Worm (Caenorhabditis elegans) whole organism, L4/young adult: ENCODE measurements around the gene sru-13.
"Not testable (repeated sequence)": the region's sequence is repeated elsewhere in the genome, so short reads cannot be mapped to it uniquely, and the experiment has no call there.

Experiments used
- W03F9.2 ChIP-seq: fragments of 150-350 bp; optimal IDR thresholded peaks from 2 replicates; lab custom pipeline; 2014; ENCODE audit warnings: missing biosample characterization, missing genetic modification characterization
- dao-5 ChIP-seq: sonication (generic microtip); optimal IDR thresholded peaks from 2 replicates; lab custom pipeline; 2016; ENCODE audit warnings: missing genotype, missing genetic modification characterization, moderate library complexity, missing compliant biosample characterization
- him-1 ChIP-seq: sonication (generic microtip); optimal IDR thresholded peaks from 2 replicates; lab custom pipeline; 2016; ENCODE audit warnings: missing genotype, missing genetic modification reagents, missing genetic modification characterization, missing compliant biosample characterization

Gene sru-13

DNA sequence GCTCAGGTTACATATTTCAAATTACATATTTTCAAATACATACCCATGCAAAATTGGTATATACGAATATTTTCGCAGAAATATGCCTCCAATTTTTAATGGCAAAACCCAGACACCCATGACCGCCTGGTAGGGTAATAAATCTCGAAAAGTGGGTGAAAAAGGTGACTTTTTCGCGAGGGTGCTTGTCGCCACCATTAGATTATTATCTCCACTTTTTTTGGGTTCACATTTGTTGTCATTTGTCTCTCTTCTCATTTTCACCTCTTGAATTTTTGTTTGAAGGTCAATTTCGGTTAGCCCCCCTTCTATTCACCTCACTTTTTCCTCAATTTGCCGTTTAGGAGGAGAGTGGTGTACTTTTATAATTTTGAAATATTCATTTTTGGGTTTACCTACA, 17.8 kb upstream of the sru-13 start:
- no peak for TF ChIP-seq W03F9.2 (tag; lab: Kevin White, UChicago)
- no peak for TF ChIP-seq dao-5 (tag; lab: Kevin White, UChicago)
- TF ChIP-seq him-1 (tag; lab: Kevin White, UChicago): no peak

DNA sequence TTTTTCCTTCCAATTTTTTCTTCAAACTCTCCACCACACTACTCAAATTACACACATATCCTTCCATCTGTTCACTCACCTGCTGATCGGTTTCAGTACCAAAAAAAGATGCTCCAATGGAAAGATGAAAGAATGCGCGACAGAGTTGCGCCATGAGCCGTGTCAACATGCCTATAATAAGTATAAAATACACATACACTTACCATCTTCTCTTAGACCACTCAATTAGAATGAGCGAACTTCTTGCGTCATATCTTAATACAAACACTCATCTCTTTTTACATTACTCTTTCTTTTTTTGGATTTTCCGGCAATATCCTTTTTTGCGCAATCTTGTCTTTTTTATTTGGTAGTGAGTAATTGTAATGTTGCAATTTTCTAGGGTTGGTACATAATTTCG, 15.3 kb upstream of the sru-13 start:
- TF ChIP-seq W03F9.2 (tag; lab: Kevin White, UChicago): no peak
- TF ChIP-seq dao-5 (tag; lab: Kevin White, UChicago): no peak
- no peak for TF ChIP-seq him-1 (tag; lab: Kevin White, UChicago)

DNA sequence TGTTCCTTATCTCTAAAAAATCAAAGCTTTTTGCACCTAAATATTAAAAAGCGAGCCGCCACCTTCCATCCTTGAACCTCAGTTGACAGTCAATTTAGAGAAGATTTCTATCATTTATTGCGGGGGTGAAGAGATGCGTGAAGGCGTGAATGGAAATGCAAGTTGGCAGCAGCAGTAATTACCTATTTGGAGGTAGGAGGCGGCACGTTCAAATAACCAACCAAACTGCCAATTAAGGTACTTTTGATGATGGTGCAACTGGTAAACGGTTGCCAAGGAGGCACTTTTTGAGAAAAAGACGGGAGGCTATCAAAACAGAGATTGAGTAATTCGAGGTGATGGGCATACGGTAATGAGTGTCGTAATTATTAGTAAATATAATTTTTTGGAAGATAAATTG, 13.9 kb upstream of the sru-13 start:
- no peak for TF ChIP-seq him-1 (tag; lab: Kevin White, UChicago)
- no peak for TF ChIP-seq dao-5 (tag; lab: Kevin White, UChicago)
- no peak for TF ChIP-seq W03F9.2 (tag; lab: Kevin White, UChicago)

DNA sequence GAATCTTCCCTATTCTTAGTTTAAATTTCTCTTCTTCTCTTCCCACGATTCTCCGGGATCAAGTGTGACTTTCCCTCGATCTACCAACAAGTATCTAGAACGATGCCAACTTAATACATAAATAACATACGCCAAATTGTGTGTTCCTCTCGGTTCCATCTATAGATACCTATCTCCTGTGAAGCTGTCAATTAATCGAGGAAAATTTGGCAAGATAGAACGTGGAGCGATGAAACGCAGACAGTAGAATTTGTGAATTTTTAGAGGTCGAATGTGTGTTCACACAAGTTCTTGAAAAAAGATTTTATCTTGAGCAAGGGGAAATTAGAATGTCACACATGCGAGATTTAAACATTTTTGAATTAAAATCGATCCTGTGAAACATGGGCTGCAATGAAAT, 9.0 kb upstream of the sru-13 start:
- TF ChIP-seq dao-5 (tag; lab: Kevin White, UChicago) (no peak), him-1 (tag; lab: Kevin White, UChicago) (no peak), W03F9.2 (tag; lab: Kevin White, UChicago) (no peak)

DNA sequence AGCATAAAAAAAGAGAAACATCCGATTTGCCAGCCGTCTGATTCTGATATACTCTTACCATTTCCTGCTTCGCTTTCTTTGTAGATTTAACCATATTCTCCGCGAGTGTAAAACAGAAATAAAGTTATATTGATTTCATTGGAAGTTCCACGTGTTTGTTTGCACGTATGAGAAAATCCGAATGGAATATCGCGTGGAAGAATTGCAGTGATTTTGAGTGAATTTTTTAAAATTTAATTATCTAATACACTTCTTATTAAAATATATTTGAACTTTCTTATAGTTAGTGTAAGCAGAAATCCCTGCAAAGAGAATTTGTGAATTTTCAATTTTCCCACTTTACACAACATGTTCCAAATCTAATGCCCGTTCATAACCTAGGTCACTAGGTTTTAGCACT, 8.6 kb upstream of the sru-13 start, which contains the start of gene F53B2.5:
F53B2.5 (minus strand) TSS at position 101 of the 400 bp plus-strand sequence.
- TF ChIP-seq him-1 (tag; lab: Kevin White, UChicago) (no peak), W03F9.2 (tag; lab: Kevin White, UChicago) (no peak), dao-5 (tag; lab: Kevin White, UChicago) (no peak)

DNA sequence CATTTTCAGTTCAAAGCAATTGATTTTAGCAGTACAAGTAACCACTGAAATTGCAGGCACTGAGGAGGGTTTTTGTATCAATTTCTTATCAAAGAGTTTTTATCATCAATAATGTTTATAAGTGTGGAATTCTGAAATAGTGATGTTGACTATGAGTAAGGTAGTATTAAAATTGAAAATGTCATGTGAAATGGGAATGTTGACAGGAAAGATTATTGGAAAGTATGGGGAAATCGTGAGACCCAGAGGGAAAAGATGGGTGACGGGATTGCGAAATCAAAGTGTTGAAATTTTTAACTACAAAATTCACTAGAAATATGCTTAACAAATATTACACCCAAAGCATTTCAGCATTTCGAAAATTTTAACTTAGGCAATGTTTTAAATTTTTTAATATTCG, 4.8 kb upstream of the sru-13 start, which contains the start of gene F53B2.8:
F53B2.8 (minus strand) TSS at position 180 of the 400 bp plus-strand sequence.
- TF ChIP-seq W03F9.2 (tag; lab: Kevin White, UChicago): peak; percentile 47
- no peak for TF ChIP-seq dao-5 (tag; lab: Kevin White, UChicago)
- TF ChIP-seq him-1 (tag; lab: Kevin White, UChicago): no peak

DNA sequence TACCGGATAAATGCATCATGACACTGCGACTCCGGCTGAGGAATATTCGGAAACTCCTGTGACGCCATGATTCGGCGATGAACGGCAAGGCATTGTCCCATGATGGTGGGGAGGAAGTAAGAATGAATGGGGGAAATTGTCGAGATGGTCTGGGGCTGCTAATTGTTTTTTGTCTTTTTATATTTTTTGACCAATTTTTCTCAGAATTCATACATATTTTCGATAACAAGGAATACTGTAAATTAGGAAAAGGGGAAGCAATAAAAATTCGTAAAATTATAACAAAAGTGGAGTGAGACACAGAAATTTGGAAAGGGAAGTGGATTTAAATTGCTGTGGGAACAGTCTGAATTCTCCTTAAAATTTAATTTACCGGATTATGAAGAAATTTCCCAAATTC, 3.0 kb upstream of the sru-13 start, which contains the start of gene eak-4:
eak-4 (minus strand) TSS at position 101 of the 400 bp plus-strand sequence.
- TF ChIP-seq him-1 (tag; lab: Kevin White, UChicago) (no peak), W03F9.2 (tag; lab: Kevin White, UChicago) (no peak), dao-5 (tag; lab: Kevin White, UChicago) (no peak)

DNA sequence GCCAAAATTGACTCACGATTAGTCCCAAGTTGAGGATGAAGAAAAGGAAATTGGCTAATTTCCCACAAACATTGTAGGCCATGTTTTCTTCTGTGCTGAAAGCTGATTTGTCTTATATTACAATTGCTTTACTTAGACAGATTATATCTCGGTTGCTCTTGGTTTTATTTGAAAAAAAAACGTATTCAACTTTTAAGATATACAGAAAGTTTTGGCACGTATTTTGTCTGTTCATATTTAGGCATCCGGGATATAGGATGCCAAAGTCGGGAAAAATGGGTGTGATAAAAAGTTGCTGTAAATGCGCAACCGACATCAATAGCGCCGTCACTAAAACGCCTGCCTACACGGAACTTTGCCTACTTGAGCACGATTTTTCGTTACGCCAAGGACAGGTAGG, 2.3 kb downstream of the sru-13 start, which contains the start of gene tsp-4:
tsp-4 (minus strand) TSS at position 101 of the 400 bp plus-strand sequence.
- TF ChIP-seq him-1 (tag; lab: Kevin White, UChicago): no peak

DNA sequence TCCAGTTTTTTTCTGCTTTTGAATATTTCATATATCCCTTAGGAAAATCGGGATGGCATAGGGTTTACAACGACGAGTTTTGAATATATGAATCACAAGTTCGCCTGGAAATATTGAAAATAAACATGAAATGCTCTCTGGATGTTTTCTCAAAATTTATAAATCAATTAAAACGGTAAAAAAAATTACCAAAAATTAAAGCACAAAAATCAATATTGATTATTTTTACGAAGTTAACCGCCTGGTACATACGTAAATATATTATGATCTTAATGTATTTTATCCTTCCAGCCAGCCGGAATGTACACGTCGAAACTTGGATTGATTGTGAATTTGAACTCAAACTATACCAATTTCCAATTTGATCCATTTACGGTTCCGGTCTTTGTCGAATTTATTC, 17.0 kb downstream of the sru-13 start, which contains the start of gene sru-17:
sru-17 (plus strand) TSS at position 301 of the 400 bp plus-strand sequence.
- not testable (repeated sequence) for TF ChIP-seq him-1, W03F9.2, dao-5 (tag; lab: Kevin White, UChicago)

DNA sequence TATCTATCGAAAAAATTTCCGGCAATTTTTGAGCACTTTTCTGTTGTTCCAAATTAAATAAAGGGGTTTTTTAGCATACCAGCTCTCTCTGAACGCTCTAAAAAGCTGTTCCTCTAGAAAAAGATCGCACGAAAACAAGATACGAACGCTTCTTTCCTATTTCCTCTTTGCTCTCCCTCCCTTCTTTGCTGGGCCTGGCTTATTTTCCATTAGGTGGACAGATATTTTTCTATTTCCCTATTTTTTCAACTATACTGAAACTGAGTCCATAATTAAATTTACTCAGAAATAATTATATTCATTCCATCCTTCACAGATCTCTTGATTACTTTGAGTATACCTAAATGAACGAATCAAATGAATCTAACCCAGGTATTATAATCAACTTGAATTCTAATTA, 20.5 kb downstream of the sru-13 start, which contains the start of gene sru-18:
sru-18 (plus strand) TSS at position 301 of the 400 bp plus-strand sequence.
- TF ChIP-seq W03F9.2 (tag; lab: Kevin White, UChicago) (no peak), dao-5 (tag; lab: Kevin White, UChicago) (no peak), him-1 (tag; lab: Kevin White, UChicago) (no peak)

DNA sequence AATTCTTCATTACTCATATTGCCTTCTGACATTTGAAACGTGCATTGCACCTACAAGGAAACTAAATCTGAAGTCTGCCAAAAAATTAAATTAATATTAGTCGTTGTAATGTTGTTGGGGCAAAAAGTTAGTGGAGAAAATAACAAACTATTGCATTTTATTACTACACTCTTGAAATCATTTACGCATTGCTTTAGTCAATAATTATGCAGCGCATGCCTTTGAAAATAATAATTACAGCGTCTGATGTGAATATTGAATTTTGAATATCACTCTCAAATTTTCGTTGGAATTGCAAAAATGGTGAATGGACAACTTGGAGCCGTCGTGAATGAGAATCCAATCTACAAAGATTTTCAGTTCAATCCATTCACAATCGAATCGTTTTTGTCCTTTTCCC, 24.2 kb downstream of the sru-13 start, which contains the start of gene sru-19:
sru-19 (plus strand) TSS at position 301 of the 400 bp plus-strand sequence.
- no peak for TF ChIP-seq W03F9.2 (tag; lab: Kevin White, UChicago)
- no peak for TF ChIP-seq him-1 (tag; lab: Kevin White, UChicago)
- TF ChIP-seq dao-5 (tag; lab: Kevin White, UChicago): no peak

DNA sequence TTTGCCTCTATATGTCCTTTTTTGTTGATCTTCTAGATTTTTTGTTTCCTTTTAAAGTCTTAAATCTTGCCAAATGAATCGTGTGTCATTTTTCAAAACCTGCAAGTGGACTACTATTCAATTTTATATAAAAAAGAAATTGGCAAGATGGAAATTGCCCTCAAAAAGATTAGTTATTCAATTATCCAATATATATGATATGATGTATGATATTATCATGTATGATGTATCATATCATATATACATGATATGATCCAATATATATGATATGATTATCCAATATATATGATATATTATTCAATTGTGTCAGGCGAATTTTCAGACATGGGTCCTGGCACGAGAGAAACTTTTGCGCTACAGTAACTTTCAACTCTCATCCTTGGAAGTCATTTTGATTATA, 27.2 kb downstream of the sru-13 start, which contains the start of gene sru-20:
sru-20 (plus strand) TSS at position 301 of the 400 bp plus-strand sequence.
- TF ChIP-seq him-1 (tag; lab: Kevin White, UChicago) (no peak), W03F9.2 (tag; lab: Kevin White, UChicago) (no peak), dao-5 (tag; lab: Kevin White, UChicago) (no peak)

DNA sequence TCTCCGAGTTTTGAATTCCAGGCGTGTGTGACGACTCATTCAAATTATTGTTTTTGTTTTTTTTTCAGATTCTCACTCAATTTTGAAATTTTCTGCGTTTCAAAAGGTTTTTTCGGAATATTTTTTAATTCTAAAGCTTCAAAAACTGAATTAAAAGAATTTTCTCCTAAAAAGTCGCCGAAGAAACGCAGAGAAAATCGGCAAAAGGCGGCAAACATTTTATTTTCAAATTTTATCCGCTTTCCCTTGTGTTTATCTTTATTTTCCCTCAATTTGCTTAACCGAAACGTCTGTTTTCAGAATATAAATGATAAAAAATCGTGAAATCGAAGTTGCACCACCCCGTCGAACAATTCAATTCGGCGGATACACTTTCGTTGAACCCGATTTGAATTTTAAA, 31.9 kb downstream of the sru-13 start, which contains the start of gene him-6:
him-6 (plus strand) TSS at position 301 of the 400 bp plus-strand sequence.
- TF ChIP-seq W03F9.2 (tag; lab: Kevin White, UChicago) (no peak), dao-5 (tag; lab: Kevin White, UChicago) (no peak), him-1 (tag; lab: Kevin White, UChicago) (no peak)

DNA sequence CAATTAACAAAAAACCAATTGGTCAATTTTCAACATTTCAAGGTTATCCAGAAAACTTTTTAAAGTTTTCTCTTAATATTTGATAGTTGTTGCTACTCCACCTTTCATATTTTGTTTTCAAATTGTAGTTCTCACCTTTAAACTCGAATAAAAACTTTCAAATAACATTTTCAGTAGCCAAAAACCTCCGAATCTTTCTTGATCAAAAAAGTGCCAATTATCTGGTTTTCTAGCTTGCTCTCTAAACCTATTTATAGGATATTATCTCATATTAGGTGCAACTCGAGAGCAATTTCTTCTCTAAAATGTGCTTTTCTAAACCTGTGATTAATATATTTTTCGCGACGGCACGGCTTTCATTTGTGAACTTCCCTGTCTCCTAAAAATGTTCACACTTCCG, 35.2 kb downstream of the sru-13 start, which contains the start of gene sru-26:
sru-26 (plus strand) TSS at position 301 of the 400 bp plus-strand sequence.
- TF ChIP-seq him-1 (tag; lab: Kevin White, UChicago) (no peak), W03F9.2 (tag; lab: Kevin White, UChicago) (no peak), dao-5 (tag; lab: Kevin White, UChicago) (no peak)
